Worm (Caenorhabditis elegans) whole organism, mixed stage, embryonic: Measurements from ENCODE around the gene vha-13.

ENCODE experiments used
- ceh-43 ChIP-seq: fragments of 200-800 bp; sonication (Bioruptor generic); optimal IDR thresholded peaks from 2 replicates; lab custom pipeline; 2018; ENCODE audit warnings: mild to moderate bottlenecking, missing genetic modification characterization, moderate library complexity, missing compliant biosample characterization
- elt-1 ChIP-seq: sonication (generic microtip); optimal IDR thresholded peaks from 2 replicates; lab custom pipeline; 2017; ENCODE audit warnings: missing genetic modification characterization, mild to moderate bottlenecking, missing compliant biosample characterization, antibody characterized with exemption, moderate library complexity, borderline replicate concordance; ENCODE audit not compliant: insufficient read depth
- lin-13 ChIP-seq: fragments of 150-350 bp; optimal IDR thresholded peaks from 2 replicates; lab custom pipeline; 2014; ENCODE audit warnings: missing biosample characterization, missing genetic modification characterization
- lsy-2 ChIP-seq: fragments of 150-350 bp; optimal IDR thresholded peaks from 2 replicates; lab custom pipeline; 2014; ENCODE audit warnings: missing biosample characterization, missing genetic modification characterization
- nhr-237 ChIP-seq: fragments of 150-350 bp; optimal IDR thresholded peaks from 2 replicates; lab custom pipeline; 2014; ENCODE audit warnings: missing biosample characterization, missing genetic modification characterization
- nhr-28 ChIP-seq: fragments of 150-350 bp; optimal IDR thresholded peaks from 2 replicates; lab custom pipeline; 2014; ENCODE audit warnings: missing biosample characterization, missing genetic modification characterization
- pha-4 ChIP-seq: fragments of 150-350 bp; optimal IDR thresholded peaks from 2 replicates; lab custom pipeline; 2018; ENCODE audit warnings: missing biosample characterization, missing genetic modification reagents, missing genetic modification characterization
- unc-62 ChIP-seq: fragments of 150-350 bp; optimal IDR thresholded peaks from 2 replicates; lab custom pipeline; 2014; ENCODE audit warnings: missing biosample characterization, missing genetic modification reagents, missing genetic modification characterization

DNA sequence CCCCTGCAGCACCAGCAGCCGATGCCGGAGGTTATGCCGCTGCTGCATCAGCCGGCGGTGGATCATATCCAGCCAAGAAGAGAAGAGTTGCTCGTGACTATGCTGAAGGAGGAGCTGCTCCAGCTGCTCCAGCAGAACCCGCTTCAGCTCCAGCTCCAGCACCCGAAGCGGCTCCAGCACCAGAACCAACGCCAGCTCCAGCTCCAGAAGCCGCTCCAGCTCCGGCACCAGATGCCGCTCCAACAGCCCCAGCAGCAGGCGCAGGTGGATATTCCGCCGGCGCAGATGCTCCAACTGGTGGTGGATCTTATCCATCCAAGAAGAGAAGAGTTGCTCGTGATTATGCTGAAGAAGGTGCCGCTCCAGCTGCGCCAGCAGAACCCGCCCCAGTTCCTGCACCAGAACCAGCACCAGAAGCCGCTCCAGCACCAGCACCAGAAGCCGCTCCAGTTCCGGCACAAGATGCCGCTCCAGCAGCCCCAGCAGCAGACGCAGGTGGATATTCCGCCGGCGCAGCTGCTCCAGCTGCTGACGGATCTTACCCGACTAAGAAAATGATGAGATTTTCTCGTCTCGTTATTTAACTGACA is 30.7 kb upstream of the vha-13 start:
- TF ChIP-seq unc-62 (GFP tag; lab: Kevin White, UChicago) = no peak
- no peak for TF ChIP-seq nhr-237 (tag; lab: Kevin White, UChicago)
- no peak for TF ChIP-seq nhr-28
- no peak for TF ChIP-seq ceh-43 (GFP tag; lab: Kevin White, UChicago)
- TF ChIP-seq elt-1 (tag; lab: Kevin White, UChicago) = no peak
- TF ChIP-seq pha-4 (tag; lab: Kevin White, UChicago) = no peak
- no peak for TF ChIP-seq lin-13 (tag; lab: Kevin White, UChicago)
- no peak for TF ChIP-seq lsy-2 (tag; lab: Kevin White, UChicago)
